Fruit fly (Drosophila melanogaster) whole organism, embryonic: ENCODE results near the gene CG43850.
A peak's percentile ranks its signal among the peaks of the same experiment; 100 is the strongest.

Source experiments
- Antp ChIP-seq: fragments of 200-800 bp; sonication (Bioruptor generic); optimal IDR thresholded peaks from 3 replicates; lab custom pipeline; 2016; ENCODE audit warnings: missing biosample characterization, missing genetic modification characterization
- B-H2 ChIP-seq: fragments of 200-800 bp; sonication (Bioruptor generic); optimal IDR thresholded peaks from 2 replicates; lab custom pipeline; 2018; ENCODE audit warnings: missing biosample characterization, mild to moderate bottlenecking, missing genetic modification characterization
- C15 ChIP-seq: fragments of 200-800 bp; sonication (Bioruptor generic); IDR thresholded peaks from 3 replicates; pipeline ENCODE4 v1.3.6; 2022; ENCODE audit warnings: missing biosample characterization, missing genetic modification characterization
- CG11085 ChIP-seq: fragments of 200-800 bp; sonication (Bioruptor generic); IDR thresholded peaks from 2 replicates; pipeline ENCODE4 v1.3.6; 2022; ENCODE audit warnings: missing biosample characterization, missing genetic modification characterization
- CG12219 ChIP-seq: fragments of 200-800 bp; sonication (Bioruptor generic); optimal IDR thresholded peaks from 3 replicates; lab custom pipeline; 2018; ENCODE audit warnings: missing biosample characterization, mild to moderate bottlenecking, missing genetic modification characterization
- CG12236 ChIP-seq: fragments of 200-800 bp; sonication (Bioruptor generic); optimal IDR thresholded peaks from 2 replicates; lab custom pipeline; 2016; ENCODE audit warnings: missing biosample characterization, missing genetic modification characterization
- CG14667 ChIP-seq: fragments of 200-800 bp; sonication (Bioruptor generic); IDR thresholded peaks from 2 replicates; pipeline ENCODE4 v1.3.6; 2022; ENCODE audit warnings: missing biosample characterization, missing genetic modification characterization
- CG15073 ChIP-seq: fragments of 200-800 bp; sonication (Bioruptor generic); optimal IDR thresholded peaks from 2 replicates; lab custom pipeline; 2016; ENCODE audit warnings: missing biosample characterization, missing genetic modification characterization
- CG15696 ChIP-seq: fragments of 200-800 bp; sonication (Bioruptor generic); optimal IDR thresholded peaks from 2 replicates; lab custom pipeline; 2019; ENCODE audit warnings: missing biosample characterization, mild to moderate bottlenecking, missing genetic modification characterization, moderate library complexity
- CG17568 ChIP-seq: fragments of 200-800 bp; sonication (Bioruptor generic); optimal IDR thresholded peaks from 2 replicates; lab custom pipeline; 2018; ENCODE audit warnings: missing biosample characterization, mild to moderate bottlenecking, missing genetic modification characterization, moderate library complexity
- CG17612 ChIP-seq: fragments of 200-800 bp; sonication (Bioruptor generic); IDR thresholded peaks from 2 replicates; pipeline ENCODE4 v1.3.6; 2022; ENCODE audit warnings: missing biosample characterization, missing genetic modification characterization
- CG18011 ChIP-seq: fragments of 200-800 bp; sonication (Bioruptor generic); optimal IDR thresholded peaks from 2 replicates; lab custom pipeline; 2017; ENCODE audit warnings: missing biosample characterization, missing genetic modification characterization, mild to moderate bottlenecking, moderate library complexity, missing genotype
- CG31388 ChIP-seq: fragments of 200-800 bp; sonication (Bioruptor generic); optimal IDR thresholded peaks from 2 replicates; lab custom pipeline; 2016; ENCODE audit warnings: missing biosample characterization, missing genetic modification characterization
- CG3726 ChIP-seq: fragments of 200-800 bp; sonication (Bioruptor generic); IDR thresholded peaks from 3 replicates; pipeline ENCODE4, ENCODE4 v1.3.6; 2022; ENCODE audit warnings: missing biosample characterization, missing genetic modification characterization
- CG4282 ChIP-seq: fragments of 200-800 bp; sonication (Bioruptor generic); optimal IDR thresholded peaks from 2 replicates; lab custom pipeline; 2016; ENCODE audit warnings: missing biosample characterization, missing genetic modification characterization
- CG4617 ChIP-seq: fragments of 200-800 bp; sonication (Bioruptor generic); optimal IDR thresholded peaks from 3 replicates; lab custom pipeline; 2016; ENCODE audit warnings: missing biosample characterization, missing genetic modification characterization, borderline replicate concordance
- CG4820 ChIP-seq: fragments of 200-800 bp; sonication (Bioruptor generic); optimal IDR thresholded peaks from 3 replicates; lab custom pipeline; 2016; ENCODE audit warnings: missing biosample characterization, missing genetic modification characterization
- CG7357 ChIP-seq: fragments of 200-800 bp; sonication (Bioruptor generic); IDR thresholded peaks from 3 replicates; pipeline ENCODE4 v1.3.6; 2022; ENCODE audit warnings: missing biosample characterization, missing genetic modification characterization
- CG7556 ChIP-seq: fragments of 200-800 bp; sonication (Bioruptor generic); optimal IDR thresholded peaks from 2 replicates; lab custom pipeline; 2017; ENCODE audit warnings: missing biosample characterization, mild to moderate bottlenecking, missing genetic modification characterization
- CG8290 ChIP-seq, 3 experiments: fragments of 200-800 bp; sonication (Bioruptor generic); optimal IDR thresholded peaks; 2 replicates each; lab custom pipeline; 2016 to 2019; ENCODE audit warnings: missing biosample characterization in 3 of 3, missing genetic modification characterization in 3 of 3, mild to moderate bottlenecking in 2 of 3, moderate library complexity in 1 of 3
- CG8359 ChIP-seq: fragments of 200-800 bp; sonication (Bioruptor generic); optimal IDR thresholded peaks from 2 replicates; lab custom pipeline; 2017; ENCODE audit warnings: missing biosample characterization, mild to moderate bottlenecking, missing genetic modification characterization, borderline replicate concordance
- CG9727 ChIP-seq: fragments of 200-800 bp; sonication (Bioruptor generic); optimal IDR thresholded peaks from 3 replicates; lab custom pipeline; 2017; ENCODE audit warnings: missing biosample characterization, mild to moderate bottlenecking, missing genetic modification characterization
- CG9932 ChIP-seq: fragments of 200-800 bp; sonication (Bioruptor generic); IDR thresholded peaks from 2 replicates; pipeline ENCODE4 v1.3.6; 2022; ENCODE audit warnings: missing biosample characterization, missing genetic modification characterization
- CTCF ChIP-seq: fragments of 200-800 bp; sonication (Bioruptor generic); optimal IDR thresholded peaks from 2 replicates; lab custom pipeline; 2017; ENCODE audit warnings: missing biosample characterization, mild to moderate bottlenecking, missing genetic modification characterization, moderate library complexity
- Dek ChIP-seq: fragments of 200-800 bp; sonication (Bioruptor generic); optimal IDR thresholded peaks from 3 replicates; lab custom pipeline; 2019; ENCODE audit warnings: missing biosample characterization, mild to moderate bottlenecking, missing genetic modification characterization, moderate library complexity
- HLH54F ChIP-seq: fragments of 200-800 bp; sonication (Bioruptor generic); optimal IDR thresholded peaks from 3 replicates; lab custom pipeline; 2016; ENCODE audit warnings: missing biosample characterization, missing genetic modification characterization
- HmgD ChIP-seq: fragments of 200-800 bp; sonication (Bioruptor generic); optimal IDR thresholded peaks from 3 replicates; lab custom pipeline; 2016; ENCODE audit warnings: missing biosample characterization, missing genetic modification characterization
- Jarid2 ChIP-seq: fragments of 200-800 bp; sonication (Bioruptor generic); optimal IDR thresholded peaks from 3 replicates; lab custom pipeline; 2017; ENCODE audit warnings: mild to moderate bottlenecking, missing biosample characterization, missing genetic modification reagents, missing genetic modification characterization
- Lpt ChIP-seq: fragments of >200 bp; optimal IDR thresholded peaks from 2 replicates; lab custom pipeline; 2018; ENCODE audit warnings: missing biosample characterization, missing genetic modification characterization
- MBD-R2 ChIP-seq: fragments of 200-800 bp; sonication (Bioruptor generic); IDR thresholded peaks from 2 replicates; pipeline ENCODE4 v1.3.6; 2022; ENCODE audit warnings: missing biosample characterization, missing genetic modification characterization
- MESR4 ChIP-seq: fragments of 200-800 bp; sonication (Bioruptor generic); optimal IDR thresholded peaks from 2 replicates; lab custom pipeline; 2018; ENCODE audit warnings: missing biosample characterization, mild to moderate bottlenecking, missing genetic modification characterization, moderate library complexity
- Vsx1 ChIP-seq: fragments of 200-800 bp; sonication (Bioruptor generic); optimal IDR thresholded peaks from 2 replicates; lab custom pipeline; 2017; ENCODE audit warnings: missing biosample characterization, mild to moderate bottlenecking, missing genetic modification characterization, missing genetic modification reagents
- caup ChIP-seq: fragments of 200-800 bp; sonication (Bioruptor generic); optimal IDR thresholded peaks from 3 replicates; lab custom pipeline; 2017; ENCODE audit warnings: missing biosample characterization, mild to moderate bottlenecking, missing genetic modification characterization, moderate library complexity; ENCODE audit not compliant: severe bottlenecking
- chif ChIP-seq, 2 experiments: fragments of 200-800 bp; sonication (Bioruptor generic); optimal IDR thresholded peaks; 3 replicates each; lab custom pipeline; 2016; ENCODE audit warnings: missing biosample characterization in 2 of 2, missing genetic modification characterization in 2 of 2
- crol ChIP-seq: fragments of 200-800 bp; sonication (Bioruptor generic); IDR thresholded peaks from 2 replicates; pipeline ENCODE4 v1.3.6; 2022; ENCODE audit warnings: missing biosample characterization, missing genetic modification characterization
- da ChIP-seq: fragments of 200-800 bp; sonication (Bioruptor generic); optimal IDR thresholded peaks from 2 replicates; lab custom pipeline; 2016; ENCODE audit warnings: missing biosample characterization, missing genetic modification characterization
- dati ChIP-seq: fragments of 200-800 bp; sonication (Bioruptor generic); IDR thresholded peaks from 2 replicates; pipeline ENCODE4 v1.3.6; 2022; ENCODE audit warnings: missing biosample characterization, missing genetic modification characterization
- gsb-n ChIP-seq: fragments of 200-800 bp; sonication (Bioruptor generic); optimal IDR thresholded peaks from 3 replicates; lab custom pipeline; 2018; ENCODE audit warnings: missing biosample characterization, mild to moderate bottlenecking, missing genetic modification characterization
- h ChIP-seq: fragments of >200 bp; optimal IDR thresholded peaks from 2 replicates; lab custom pipeline; 2017
- ham ChIP-seq: fragments of 200-800 bp; sonication (Bioruptor generic); IDR thresholded peaks from 2 replicates; pipeline ENCODE4 v1.3.6; 2022; ENCODE audit warnings: missing biosample characterization, missing genetic modification characterization
- inv ChIP-seq: fragments of 200-800 bp; sonication (Bioruptor generic); IDR thresholded peaks from 2 replicates; pipeline ENCODE4 v1.3.6; 2022; ENCODE audit warnings: missing biosample characterization, missing genetic modification characterization; ENCODE audit not compliant: partially characterized antibody
- kay ChIP-seq: fragments of 200-800 bp; sonication (Bioruptor generic); optimal IDR thresholded peaks from 2 replicates; lab custom pipeline; 2016; ENCODE audit warnings: missing biosample characterization, missing genetic modification characterization
- kni ChIP-seq: fragments of 200-800 bp; sonication (Bioruptor generic); optimal IDR thresholded peaks from 3 replicates; lab custom pipeline; 2017; ENCODE audit warnings: mild to moderate bottlenecking, missing biosample characterization, missing genetic modification reagents, missing genetic modification characterization
- lab ChIP-seq: fragments of 200-800 bp; sonication (Bioruptor generic); optimal IDR thresholded peaks from 3 replicates; lab custom pipeline; 2017; ENCODE audit warnings: missing biosample characterization, missing genetic modification characterization, mild to moderate bottlenecking, moderate library complexity, missing genetic modification reagents
- onecut ChIP-seq: fragments of 200-800 bp; sonication (Bioruptor generic); IDR thresholded peaks from 2 replicates; pipeline ENCODE4 v1.3.6; 2022; ENCODE audit warnings: missing biosample characterization, missing genetic modification characterization
- phol ChIP-seq: fragments of 200-800 bp; sonication (Bioruptor generic); optimal IDR thresholded peaks from 3 replicates; lab custom pipeline; 2018; ENCODE audit warnings: missing biosample characterization, mild to moderate bottlenecking, missing genetic modification characterization, moderate library complexity
- salm ChIP-seq: fragments of 200-800 bp; sonication (Bioruptor generic); optimal IDR thresholded peaks from 2 replicates; lab custom pipeline; 2018; ENCODE audit warnings: missing biosample characterization, mild to moderate bottlenecking, missing genetic modification characterization
- sim ChIP-seq: fragments of 200-800 bp; sonication (Bioruptor generic); IDR thresholded peaks from 2 replicates; pipeline ENCODE4 v1.3.6; 2022; ENCODE audit warnings: missing biosample characterization, missing genetic modification characterization
- tap ChIP-seq: fragments of 200-800 bp; optimal IDR thresholded peaks from 3 replicates; lab custom pipeline; 2019; ENCODE audit warnings: missing biosample characterization, mild to moderate bottlenecking, missing genetic modification characterization, moderate library complexity
- tx ChIP-seq: fragments of 200-800 bp; sonication (Bioruptor generic); optimal IDR thresholded peaks from 2 replicates; lab custom pipeline; 2016; ENCODE audit warnings: missing biosample characterization, missing genetic modification characterization
- wek ChIP-seq: fragments of 200-800 bp; sonication (Bioruptor generic); optimal IDR thresholded peaks from 3 replicates; lab custom pipeline; 2018; ENCODE audit warnings: missing biosample characterization, mild to moderate bottlenecking, missing genetic modification characterization, moderate library complexity

CG43850 gene

dm6 chr2L:13366109-13366747 lies 49.0 kb upstream of the CG43850 start, which contains the start of the genes Nnp-1 and Grx3:
Nnp-1 (minus strand) TSS chr2L:13366189.
Grx3 (plus strand) TSS chr2L:13366447.
- TF ChIP-seq wek (GFP tag; lab: Kevin White, UChicago) (no peak), Antp (GFP tag; lab: Kevin White, UChicago) (no peak), chif (GFP tag; optimal IDR thresholded peaks at IDR 0.05; lab: Kevin White, UChicago) (no peak), crol (GFP tag; lab: Robert Waterston, UW) (no peak), salm (no peak), CG4282 (GFP tag; lab: Kevin White, UChicago) (no peak), B-H2 (GFP tag; lab: Kevin White, UChicago) (peak; percentile 73), CG8359 (no peak), kni (GFP tag; lab: Kevin White, UChicago) (no peak), Lpt (no peak), dati (no peak), da (GFP tag; lab: Kevin White, UChicago) (no peak), CG9932 (GFP tag; lab: Robert Waterston, UW) (peak; percentile 71), kay (no peak), Vsx1 (GFP tag; lab: Kevin White, UChicago) (no peak), HmgD (no peak), CG4617 (GFP tag; lab: Kevin White, UChicago) (peak; percentile 62), HLH54F (GFP tag; lab: Kevin White, UChicago) (no peak), ham (GFP tag; lab: Robert Waterston, UW) (no peak), CG3726 (GFP tag; lab: Robert Waterston, UW) (no peak), CG8290 (GFP tag; optimal IDR thresholded peaks at IDR 0.05; lab: Kevin White, UChicago) (no peak), CG8290 (tag; optimal IDR thresholded peaks at IDR 0.05; lab: Kevin White, UChicago) (no peak), CG17612 (GFP tag; lab: Robert Waterston, UW) (no peak), Dek (tag; lab: Kevin White, UChicago) (peak; percentile 55), sim (GFP tag; lab: Robert Waterston, UW) (no peak), inv (GFP tag; lab: Robert Waterston, UW) (no peak), CG11085 (GFP tag; lab: Robert Waterston, UW) (no peak), tx (GFP tag; lab: Kevin White, UChicago) (no peak), CG12236 (GFP tag; lab: Kevin White, UChicago) (no peak), CG18011 (GFP tag; lab: Kevin White, UChicago) (peak; percentile 5), CG12219 (GFP tag; lab: Kevin White, UChicago) (no peak), phol (peak; percentile 85), CG7357 (GFP tag; lab: Robert Waterston, UW) (peak; percentile 65), CG4820 (GFP tag; lab: Kevin White, UChicago) (peak; percentile 45), h (lab: Kevin White, UChicago) (no peak), tap (no peak), gsb-n (no peak), MBD-R2 (GFP tag; lab: Robert Waterston, UW) (peak; percentile 57), CG15073 (GFP tag; lab: Kevin White, UChicago) (no peak), CG15696 (tag; lab: Kevin White, UChicago) (peak; percentile 65), CG17568 (GFP tag; lab: Kevin White, UChicago) (no peak), CG9727 (GFP tag; lab: Kevin White, UChicago) (no peak), CG14667 (no peak), lab (GFP tag; lab: Kevin White, UChicago) (no peak), Jarid2 (GFP tag; lab: Kevin White, UChicago) (no peak), CG7556 (GFP tag; lab: Kevin White, UChicago) (no peak), caup (no peak), C15 (GFP tag; lab: Robert Waterston, UW) (no peak), MESR4 (GFP tag; lab: Kevin White, UChicago) (peak; percentile 26), CTCF (GFP tag; lab: Kevin White, UChicago) (no peak), CG31388 (GFP tag; lab: Kevin White, UChicago) (no peak), onecut (no peak)
